Worm (Caenorhabditis elegans) whole organism, late embryonic: Measurements from ENCODE around the gene srh-257.
"Not testable (repeated sequence)": the region's sequence is repeated elsewhere in the genome, so short reads cannot be mapped to it uniquely, and the experiment has no call there.

ENCODE experiments used
- C08G9.2 ChIP-seq: sonication (generic microtip); optimal IDR thresholded peaks from 2 replicates; lab custom pipeline; 2016; ENCODE audit warnings: mild to moderate bottlenecking, missing genetic modification characterization, moderate library complexity, missing compliant biosample characterization
- C38D4.7 ChIP-seq: fragments of 200-800 bp; sonication (Bioruptor generic); optimal IDR thresholded peaks from 2 replicates; lab custom pipeline; 2018; ENCODE audit warnings: mild to moderate bottlenecking, missing genetic modification characterization, moderate library complexity, missing compliant biosample characterization
- K02D7.2 ChIP-seq: sonication (generic microtip); optimal IDR thresholded peaks from 2 replicates; lab custom pipeline; 2017; ENCODE audit warnings: mild to moderate bottlenecking, missing genetic modification characterization, missing compliant biosample characterization
- T23F11.4 ChIP-seq: fragments of 200-800 bp; sonication (Bioruptor generic); optimal IDR thresholded peaks from 2 replicates; lab custom pipeline; 2018; ENCODE audit warnings: mild to moderate bottlenecking, missing genetic modification characterization, missing compliant biosample characterization
- ceh-18 ChIP-seq: sonication (generic microtip); optimal IDR thresholded peaks from 2 replicates; lab custom pipeline; 2016; ENCODE audit warnings: missing genetic modification characterization, missing compliant biosample characterization
- ceh-2 ChIP-seq: sonication (generic microtip); optimal IDR thresholded peaks from 2 replicates; lab custom pipeline; 2016; ENCODE audit warnings: missing genotype, missing genetic modification characterization, missing compliant biosample characterization
- ceh-22 ChIP-seq: sonication (generic microtip); optimal IDR thresholded peaks from 2 replicates; lab custom pipeline; 2017; ENCODE audit warnings: missing biosample characterization, missing genetic modification characterization
- ceh-30 ChIP-seq: fragments of 150-350 bp; optimal IDR thresholded peaks from 2 replicates; lab custom pipeline; 2014; ENCODE audit warnings: missing biosample characterization, missing genetic modification characterization
- ceh-31 ChIP-seq: sonication (generic microtip); optimal IDR thresholded peaks from 2 replicates; lab custom pipeline; 2016; ENCODE audit warnings: missing genetic modification characterization, missing compliant biosample characterization
- ceh-6 ChIP-seq: fragments of 200-800 bp; sonication (Bioruptor generic); optimal IDR thresholded peaks from 2 replicates; lab custom pipeline; 2018; ENCODE audit warnings: mild to moderate bottlenecking, missing genetic modification characterization, missing compliant biosample characterization
- dmd-4 ChIP-seq: sonication (generic microtip); optimal IDR thresholded peaks from 2 replicates; lab custom pipeline; 2016; ENCODE audit warnings: borderline replicate concordance, missing genetic modification characterization, missing compliant biosample characterization
- elt-2 ChIP-seq: sonication (generic microtip); optimal IDR thresholded peaks from 2 replicates; lab custom pipeline; 2016; ENCODE audit warnings: missing genetic modification reagents, missing genetic modification characterization, missing compliant biosample characterization
- elt-4 ChIP-seq: sonication (generic microtip); optimal IDR thresholded peaks from 2 replicates; lab custom pipeline; 2016; ENCODE audit warnings: missing genetic modification characterization, missing compliant biosample characterization
- ets-4 ChIP-seq: sonication (generic microtip); optimal IDR thresholded peaks from 2 replicates; lab custom pipeline; 2016; ENCODE audit warnings: missing genetic modification characterization, missing compliant biosample characterization
- fax-1 ChIP-seq: sonication (generic microtip); optimal IDR thresholded peaks from 2 replicates; lab custom pipeline; 2016; ENCODE audit warnings: missing genotype, missing genetic modification characterization, missing compliant biosample characterization
- fkh-10 ChIP-seq: fragments of 150-350 bp; optimal IDR thresholded peaks from 2 replicates; lab custom pipeline; 2014; ENCODE audit warnings: missing biosample characterization, missing genetic modification reagents, missing genetic modification characterization
- fkh-6 ChIP-seq: sonication (generic microtip); optimal IDR thresholded peaks from 2 replicates; lab custom pipeline; 2016; ENCODE audit warnings: missing genetic modification characterization, missing compliant biosample characterization
- gmeb-2 ChIP-seq: sonication (generic microtip); optimal IDR thresholded peaks from 2 replicates; lab custom pipeline; 2016; ENCODE audit warnings: missing genetic modification characterization, inconsistent platforms, missing compliant biosample characterization
- hlh-13 ChIP-seq: fragments of 200-800 bp; sonication (Bioruptor generic); optimal IDR thresholded peaks from 2 replicates; lab custom pipeline; 2018; ENCODE audit warnings: mild to moderate bottlenecking, missing genetic modification characterization, missing compliant biosample characterization
- hlh-15 ChIP-seq: sonication (generic microtip); optimal IDR thresholded peaks from 2 replicates; lab custom pipeline; 2016; ENCODE audit warnings: missing genetic modification characterization, missing compliant biosample characterization
- hlh-8 ChIP-seq: sonication (generic microtip); optimal IDR thresholded peaks from 2 replicates; lab custom pipeline; 2016; ENCODE audit warnings: missing genotype, missing genetic modification characterization, missing compliant biosample characterization
- lim-6 ChIP-seq: sonication (generic microtip); optimal IDR thresholded peaks from 2 replicates; lab custom pipeline; 2016; ENCODE audit warnings: missing genetic modification characterization, missing compliant biosample characterization
- lin-11 ChIP-seq: fragments of 200-800 bp; sonication (Bioruptor generic); optimal IDR thresholded peaks from 2 replicates; lab custom pipeline; 2018; ENCODE audit warnings: mild to moderate bottlenecking, missing genetic modification characterization, missing compliant biosample characterization
- nfya-1 ChIP-seq: sonication (generic microtip); optimal IDR thresholded peaks from 2 replicates; lab custom pipeline; 2017; ENCODE audit warnings: missing genetic modification characterization, mild to moderate bottlenecking, missing compliant biosample characterization, antibody characterized with exemption, moderate library complexity
- nhr-11 ChIP-seq: fragments of 150-350 bp; optimal IDR thresholded peaks from 2 replicates; lab custom pipeline; 2014; ENCODE audit warnings: missing biosample characterization, missing genetic modification characterization
- nhr-232 ChIP-seq: sonication (generic microtip); optimal IDR thresholded peaks from 2 replicates; lab custom pipeline; 2016; ENCODE audit warnings: missing genetic modification characterization, missing compliant biosample characterization
- odd-2 ChIP-seq: sonication (generic microtip); optimal IDR thresholded peaks from 2 replicates; lab custom pipeline; 2017; ENCODE audit warnings: antibody characterized with exemption, mild to moderate bottlenecking, missing genetic modification characterization, missing compliant biosample characterization
- pag-3 ChIP-seq: sonication (generic microtip); optimal IDR thresholded peaks from 2 replicates; lab custom pipeline; 2016; ENCODE audit warnings: missing compliant biosample characterization, missing genetic modification characterization, borderline replicate concordance
- pat-9 ChIP-seq: fragments of 200-800 bp; sonication (Bioruptor generic); optimal IDR thresholded peaks from 2 replicates; lab custom pipeline; 2018; ENCODE audit warnings: mild to moderate bottlenecking, missing genetic modification characterization, moderate library complexity, missing compliant biosample characterization
- pax-1 ChIP-seq: fragments of 150-350 bp; optimal IDR thresholded peaks from 2 replicates; lab custom pipeline; 2014; ENCODE audit warnings: missing biosample characterization, missing genetic modification characterization
- pros-1 ChIP-seq: fragments of 150-350 bp; optimal IDR thresholded peaks from 2 replicates; lab custom pipeline; 2014; ENCODE audit warnings: missing biosample characterization, missing genetic modification reagents, missing genetic modification characterization
- sox-2 ChIP-seq: fragments of 200-800 bp; sonication (Bioruptor generic); IDR thresholded peaks from 2 replicates; pipeline ENCODE4 v1.3.6; 2022; ENCODE audit warnings: missing genetic modification reagents, missing genetic modification characterization, missing compliant biosample characterization
- tbx-7 ChIP-seq: sonication (generic microtip); optimal IDR thresholded peaks from 2 replicates; lab custom pipeline; 2016; ENCODE audit warnings: missing genotype, missing genetic modification characterization, missing compliant biosample characterization
- unc-3 ChIP-seq, 2 experiments: fragments of 200-800 bp in 1 of 2; sonication (Bioruptor generic) in 1 of 2; sonication (generic microtip) in 1 of 2; conservative IDR thresholded peaks in 1 of 2; optimal IDR thresholded peaks in 1 of 2; 2 replicates each; pipeline versions ENCODE4 v1.3.6 to Lab custom; 2016 to 2022; ENCODE audit warnings: missing compliant biosample characterization in 2 of 2, missing genetic modification characterization in 2 of 2, missing genetic modification reagents in 1 of 2
- unc-42 ChIP-seq: sonication (generic microtip); optimal IDR thresholded peaks from 2 replicates; lab custom pipeline; 2016; ENCODE audit warnings: missing genotype, missing genetic modification characterization, missing compliant biosample characterization
- unc-55 ChIP-seq: sonication (generic microtip); optimal IDR thresholded peaks from 2 replicates; lab custom pipeline; 2017; ENCODE audit warnings: missing biosample characterization, missing genetic modification reagents, missing genetic modification characterization
- unc-86 ChIP-seq: sonication (generic microtip); optimal IDR thresholded peaks from 2 replicates; lab custom pipeline; 2016; ENCODE audit warnings: missing genetic modification characterization, missing compliant biosample characterization
- zip-5 ChIP-seq: sonication (generic microtip); optimal IDR thresholded peaks from 2 replicates; lab custom pipeline; 2016; ENCODE audit warnings: missing genetic modification characterization, missing compliant biosample characterization

The srh-257 gene

ce11 chrV:15406928-15407327 lies at the start of gene srh-257:
Gene srh-257 (plus strand): TSS chrV:15407228.
- TF ChIP-seq hlh-13 (GFP tag; lab: Kevin White, UChicago) (no peak), ceh-22 (no peak), nhr-11 (tag; lab: Kevin White, UChicago) (no peak), unc-86 (tag; lab: Kevin White, UChicago) (no peak), ceh-2 (tag; lab: Kevin White, UChicago) (no peak), unc-42 (no peak), ceh-18 (tag; lab: Kevin White, UChicago) (no peak), T23F11.4 (GFP tag; lab: Kevin White, UChicago) (no peak), ceh-6 (GFP tag; lab: Kevin White, UChicago) (no peak), lim-6 (tag; lab: Kevin White, UChicago) (no peak), C38D4.7 (GFP tag; lab: Kevin White, UChicago) (no peak), elt-4 (tag; lab: Kevin White, UChicago) (no peak), tbx-7 (tag; lab: Kevin White, UChicago) (no peak), odd-2 (tag; lab: Kevin White, UChicago) (no peak)

ce11 chrV:15361412-15361811 lies 45.6 kb upstream of the srh-257 start, which contains the start of gene ech-1.1:
Gene ech-1.1 (minus strand): TSS chrV:15361512.
- not testable (repeated sequence) for TF ChIP-seq C08G9.2, fkh-6, pag-3 (tag; lab: Kevin White, UChicago)

DNA sequence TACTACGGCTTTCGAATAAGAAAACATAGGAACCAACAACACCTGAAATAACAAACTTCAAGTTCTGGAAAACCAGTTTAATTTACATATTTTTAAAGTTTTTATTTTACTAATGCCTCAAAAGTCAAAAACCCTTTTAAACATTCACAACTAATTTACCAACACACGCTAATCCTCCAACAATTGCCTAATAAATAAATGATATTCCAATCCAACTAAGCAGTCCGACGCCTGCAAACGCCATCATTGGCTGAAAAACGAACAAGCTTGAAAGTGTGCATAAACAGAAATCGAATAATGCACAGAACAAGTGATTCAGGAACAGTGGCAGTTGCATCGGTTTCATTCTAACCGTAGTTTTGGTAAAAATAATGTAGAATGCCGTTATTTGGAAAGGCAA lies 39.3 kb upstream of the srh-257 start:
- no peak for TF ChIP-seq ets-4 (tag; lab: Kevin White, UChicago)
- TF ChIP-seq gmeb-2: no peak
- no peak for TF ChIP-seq nhr-232 (tag; lab: Kevin White, UChicago)
- TF ChIP-seq hlh-15 (tag; lab: Kevin White, UChicago): no peak
- TF ChIP-seq hlh-13 (GFP tag; lab: Kevin White, UChicago): no peak
- TF ChIP-seq fkh-6 (tag; lab: Kevin White, UChicago): no peak
- no peak for TF ChIP-seq unc-3 (GFP tag; conservative IDR thresholded peaks at IDR 0.05; lab: Robert Waterston, UW)
- TF ChIP-seq unc-3 (tag; optimal IDR thresholded peaks at IDR 0.05; lab: Kevin White, UChicago): no peak
- no peak for TF ChIP-seq pax-1 (tag; lab: Kevin White, UChicago)
- TF ChIP-seq, all 69 proteins: peak for 0

- TF ChIP-seq dmd-4 (tag; lab: Kevin White, UChicago) (no peak), unc-3 (GFP tag; conservative IDR thresholded peaks at IDR 0.05; lab: Robert Waterston, UW) (no peak), unc-3 (tag; optimal IDR thresholded peaks at IDR 0.05; lab: Kevin White, UChicago) (no peak), fax-1 (tag; lab: Kevin White, UChicago) (no peak), ceh-30 (tag; lab: Kevin White, UChicago) (no peak), pat-9 (tag; lab: Kevin White, UChicago) (no peak)
These were observed 37.3 kb upstream of the srh-257 start, which contains the start of gene nhr-269 for ce11 chrV:15369707-15370106. Gene nhr-269 (minus strand): TSS chrV:15369807.

- TF ChIP-seq ceh-31 (tag; lab: Kevin White, UChicago) (no peak), dmd-4 (tag; lab: Kevin White, UChicago) (no peak), sox-2 (GFP tag; lab: Robert Waterston, UW) (no peak), C08G9.2 (tag; lab: Kevin White, UChicago) (no peak), nfya-1 (tag; lab: Kevin White, UChicago) (no peak), ceh-22 (no peak), gmeb-2 (no peak)
- TF ChIP-seq, all 69 proteins: peak for 0
These were observed 30.8 kb upstream of the srh-257 start, which contains the start of gene srh-52 for ce11 chrV:15376223-15376622. Gene srh-52 (minus strand): TSS chrV:15376323.

DNA sequence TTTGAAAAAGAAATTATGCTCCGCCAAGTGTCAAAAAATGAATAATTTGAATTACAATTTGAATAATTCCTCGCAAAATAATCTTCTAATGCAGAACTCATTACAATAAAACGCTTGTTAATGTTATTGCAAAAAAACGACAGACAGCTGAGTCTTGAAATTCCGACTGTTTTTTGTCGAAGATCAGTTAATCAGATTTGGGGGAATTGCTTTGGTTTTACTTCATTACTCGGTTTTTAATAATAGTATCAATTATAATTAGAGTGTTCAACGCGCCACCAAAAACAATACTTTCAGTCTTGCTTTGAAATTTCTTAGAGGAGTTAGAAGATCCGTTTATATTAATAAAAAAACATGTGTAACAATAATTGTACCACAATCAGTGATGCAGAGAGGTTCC lies 29.1 kb upstream of the srh-257 start, which contains the start of gene srh-122:
Gene srh-122 (minus strand): TSS at position 101 of the 400 bp plus-strand sequence.
- TF ChIP-seq elt-4 (tag; lab: Kevin White, UChicago) (no peak), ceh-31 (tag; lab: Kevin White, UChicago) (no peak), K02D7.2 (tag; lab: Kevin White, UChicago) (no peak), C08G9.2 (tag; lab: Kevin White, UChicago) (no peak), pat-9 (tag; lab: Kevin White, UChicago) (no peak), fkh-6 (tag; lab: Kevin White, UChicago) (no peak), unc-55 (GFP tag; lab: Kevin White, UChicago) (no peak), lin-11 (tag; lab: Kevin White, UChicago) (no peak), nhr-11 (tag; lab: Kevin White, UChicago) (no peak), tbx-7 (tag; lab: Kevin White, UChicago) (no peak), fkh-10 (GFP tag; lab: Kevin White, UChicago) (no peak), hlh-8 (no peak), fax-1 (tag; lab: Kevin White, UChicago) (no peak), pax-1 (tag; lab: Kevin White, UChicago) (no peak), pros-1 (tag; lab: Kevin White, UChicago) (no peak), elt-2 (tag; lab: Kevin White, UChicago) (no peak), zip-5 (tag; lab: Kevin White, UChicago) (no peak)
